Worm (Caenorhabditis elegans) whole organism, early embryonic: Measurements from ENCODE around the gene F35B3.7.

Experiments
- aly-1 ChIP-seq: sonication (generic microtip); optimal IDR thresholded peaks from 2 replicates; lab custom pipeline; 2016; ENCODE audit warnings: missing genetic modification characterization, missing compliant biosample characterization
- ama-1 ChIP-seq: fragments of 150-350 bp; optimal IDR thresholded peaks from 2 replicates; lab custom pipeline; 2014
- ceh-13 ChIP-seq: fragments of 200-800 bp; sonication (Bioruptor generic); optimal IDR thresholded peaks from 2 replicates; lab custom pipeline; 2018; ENCODE audit warnings: mild to moderate bottlenecking, missing genetic modification characterization, missing compliant biosample characterization
- ets-7 ChIP-seq: sonication (generic microtip); optimal IDR thresholded peaks from 2 replicates; lab custom pipeline; 2016; ENCODE audit warnings: missing genotype, missing genetic modification characterization, missing compliant biosample characterization
- flt-1 ChIP-seq: fragments of 200-800 bp; sonication (Bioruptor generic); IDR thresholded peaks from 2 replicates; pipeline ENCODE4 v1.3.6; 2022; ENCODE audit warnings: missing genetic modification characterization, missing compliant biosample characterization
- hmbx-1 ChIP-seq: sonication (generic microtip); optimal IDR thresholded peaks from 2 replicates; lab custom pipeline; 2016; ENCODE audit warnings: mild to moderate bottlenecking, missing genetic modification characterization, missing compliant biosample characterization
- hmg-4 ChIP-seq: fragments of 200-800 bp; sonication (Bioruptor generic); optimal IDR thresholded peaks from 2 replicates; lab custom pipeline; 2018; ENCODE audit warnings: mild to moderate bottlenecking, missing genetic modification characterization, missing compliant biosample characterization
- hnd-1 ChIP-seq: sonication (generic microtip); optimal IDR thresholded peaks from 2 replicates; lab custom pipeline; 2016; ENCODE audit warnings: missing genetic modification characterization, missing compliant biosample characterization
- pes-1 ChIP-seq: fragments of 200-800 bp; sonication (Bioruptor generic); IDR thresholded peaks from 2 replicates; pipeline ENCODE4 v1.3.6; 2022; ENCODE audit warnings: missing genetic modification reagents, missing genetic modification characterization, missing compliant biosample characterization
- scrt-1 ChIP-seq: fragments of 200-800 bp; sonication (Bioruptor generic); IDR thresholded peaks from 2 replicates; pipeline ENCODE4 v1.3.6; 2022; ENCODE audit warnings: missing genetic modification characterization, missing compliant biosample characterization
- sea-1 ChIP-seq: fragments of 200-800 bp; sonication (Bioruptor generic); conservative IDR thresholded peaks from 2 replicates; pipeline ENCODE4 v1.3.6; 2022; ENCODE audit warnings: missing genetic modification characterization, missing compliant biosample characterization
- tbx-11 ChIP-seq: fragments of 200-800 bp; sonication (Bioruptor generic); IDR thresholded peaks from 2 replicates; pipeline ENCODE4 v1.3.6; 2022; ENCODE audit warnings: missing genetic modification characterization, missing compliant biosample characterization

- TF ChIP-seq ama-1 (lab: Kevin White, UChicago) = no peak
- TF ChIP-seq flt-1 (GFP tag; lab: Robert Waterston, UW) = no peak
- TF ChIP-seq hmg-4 (GFP tag; lab: Kevin White, UChicago) = no peak
- TF ChIP-seq sea-1 = no peak
- TF ChIP-seq hnd-1 (tag; lab: Kevin White, UChicago) = no peak
- no peak for TF ChIP-seq scrt-1 (GFP tag; lab: Robert Waterston, UW)
- TF ChIP-seq ceh-13 = no peak
- TF ChIP-seq ets-7 (tag; lab: Kevin White, UChicago) = no peak
- TF ChIP-seq hmbx-1 (tag; lab: Kevin White, UChicago) = no peak
- TF ChIP-seq tbx-11 (GFP tag; lab: Robert Waterston, UW) = no peak
- no peak for TF ChIP-seq aly-1
- no peak for TF ChIP-seq pes-1 (GFP tag; lab: Robert Waterston, UW)
Observed at ce11 chrX:16988367-16988766, 54.5 kb downstream of the F35B3.7 start.
